Worm (Caenorhabditis elegans) whole organism, mixed stage, embryonic: Measurements from ENCODE around the gene ccpp-6.
"Not testable (repeated sequence)": the region's sequence is repeated elsewhere in the genome, so short reads cannot be mapped to it uniquely, and the experiment has no call there.

ENCODE experiments used
- M03D4.4 ChIP-seq: sonication (generic microtip); optimal IDR thresholded peaks from 2 replicates; lab custom pipeline; 2017; ENCODE audit warnings: mild to moderate bottlenecking, missing genetic modification characterization, missing compliant biosample characterization
- bed-3 ChIP-seq: fragments of 200-800 bp; sonication (Bioruptor generic); optimal IDR thresholded peaks from 3 replicates; lab custom pipeline; 2018; ENCODE audit warnings: mild to moderate bottlenecking, missing genetic modification characterization, moderate library complexity, missing compliant biosample characterization
- ceh-43 ChIP-seq: fragments of 200-800 bp; sonication (Bioruptor generic); optimal IDR thresholded peaks from 2 replicates; lab custom pipeline; 2018; ENCODE audit warnings: mild to moderate bottlenecking, missing genetic modification characterization, moderate library complexity, missing compliant biosample characterization
- ceh-83 ChIP-seq: fragments of 200-800 bp; sonication (Bioruptor generic); optimal IDR thresholded peaks from 2 replicates; lab custom pipeline; 2018; ENCODE audit warnings: mild to moderate bottlenecking, missing genetic modification characterization, missing compliant biosample characterization
- ces-1 ChIP-seq: fragments of 150-350 bp; optimal IDR thresholded peaks from 2 replicates; lab custom pipeline; 2014; ENCODE audit warnings: missing biosample characterization, missing genetic modification reagents, missing genetic modification characterization
- elt-1 ChIP-seq: sonication (generic microtip); optimal IDR thresholded peaks from 2 replicates; lab custom pipeline; 2017; ENCODE audit warnings: missing genetic modification characterization, mild to moderate bottlenecking, missing compliant biosample characterization, antibody characterized with exemption, moderate library complexity, borderline replicate concordance; ENCODE audit not compliant: insufficient read depth
- elt-3 ChIP-seq: fragments of 150-350 bp; optimal IDR thresholded peaks from 2 replicates; lab custom pipeline; 2014; ENCODE audit warnings: missing biosample characterization, missing genetic modification characterization
- flh-1 ChIP-seq: fragments of 200-800 bp; sonication (Bioruptor generic); optimal IDR thresholded peaks from 2 replicates; lab custom pipeline; 2018; ENCODE audit warnings: mild to moderate bottlenecking, missing genetic modification characterization, moderate library complexity, missing compliant biosample characterization
- ham-2 ChIP-seq: fragments of 200-800 bp; sonication (Bioruptor generic); optimal IDR thresholded peaks from 2 replicates; lab custom pipeline; 2018; ENCODE audit warnings: mild to moderate bottlenecking, missing genetic modification characterization, missing compliant biosample characterization
- hlh-1 ChIP-seq: fragments of 150-350 bp; optimal IDR thresholded peaks from 2 replicates; lab custom pipeline; 2014; ENCODE audit warnings: missing biosample characterization, missing genetic modification reagents, missing genetic modification characterization
- lin-13 ChIP-seq: fragments of 150-350 bp; optimal IDR thresholded peaks from 2 replicates; lab custom pipeline; 2014; ENCODE audit warnings: missing biosample characterization, missing genetic modification characterization
- lin-32 ChIP-seq: fragments of 200-800 bp; sonication (Bioruptor generic); optimal IDR thresholded peaks from 2 replicates; lab custom pipeline; 2018; ENCODE audit warnings: mild to moderate bottlenecking, missing genetic modification characterization, missing compliant biosample characterization
- lsy-2 ChIP-seq: fragments of 150-350 bp; optimal IDR thresholded peaks from 2 replicates; lab custom pipeline; 2014; ENCODE audit warnings: missing biosample characterization, missing genetic modification characterization
- mab-5 ChIP-seq: fragments of 150-350 bp; optimal IDR thresholded peaks from 2 replicates; lab custom pipeline; 2014; ENCODE audit warnings: missing biosample characterization, missing genetic modification characterization
- mep-1 ChIP-seq: fragments of 150-350 bp; optimal IDR thresholded peaks from 2 replicates; lab custom pipeline; 2017; ENCODE audit warnings: missing biosample characterization, missing genetic modification reagents, missing genetic modification characterization, inconsistent platforms
- mls-2 ChIP-seq: sonication (generic microtip); optimal IDR thresholded peaks from 2 replicates; lab custom pipeline; 2016; ENCODE audit warnings: mild to moderate bottlenecking, missing genetic modification characterization, moderate library complexity, missing compliant biosample characterization
- nhr-2 ChIP-seq: fragments of 150-350 bp; optimal IDR thresholded peaks from 2 replicates; lab custom pipeline; 2014; ENCODE audit warnings: missing biosample characterization, missing genetic modification characterization
- nhr-237 ChIP-seq: fragments of 150-350 bp; optimal IDR thresholded peaks from 2 replicates; lab custom pipeline; 2014; ENCODE audit warnings: missing biosample characterization, missing genetic modification characterization
- nhr-28 ChIP-seq: fragments of 150-350 bp; optimal IDR thresholded peaks from 2 replicates; lab custom pipeline; 2014; ENCODE audit warnings: missing biosample characterization, missing genetic modification characterization
- nhr-76 ChIP-seq: sonication (generic microtip); optimal IDR thresholded peaks from 2 replicates; lab custom pipeline; 2017; ENCODE audit warnings: missing biosample characterization, missing genetic modification characterization
- pha-4 ChIP-seq: fragments of 150-350 bp; optimal IDR thresholded peaks from 2 replicates; lab custom pipeline; 2018; ENCODE audit warnings: missing biosample characterization, missing genetic modification reagents, missing genetic modification characterization
- sem-2 ChIP-seq: fragments of 200-800 bp; sonication (Bioruptor generic); optimal IDR thresholded peaks from 2 replicates; lab custom pipeline; 2018; ENCODE audit warnings: mild to moderate bottlenecking, missing genetic modification characterization, missing compliant biosample characterization
- snpc-4 ChIP-seq: fragments of 150-350 bp; optimal IDR thresholded peaks from 2 replicates; lab custom pipeline; 2014; ENCODE audit warnings: missing biosample characterization, missing genetic modification characterization
- sptf-1 ChIP-seq: sonication (generic microtip); optimal IDR thresholded peaks from 2 replicates; lab custom pipeline; 2017; ENCODE audit warnings: mild to moderate bottlenecking, missing genetic modification characterization, moderate library complexity, missing compliant biosample characterization
- unc-120 ChIP-seq: sonication (generic microtip); optimal IDR thresholded peaks from 2 replicates; lab custom pipeline; 2017; ENCODE audit warnings: missing genetic modification characterization, missing compliant biosample characterization; ENCODE audit not compliant: poor library complexity, severe bottlenecking
- unc-39 ChIP-seq: fragments of 150-350 bp; optimal IDR thresholded peaks from 2 replicates; lab custom pipeline; 2014; ENCODE audit warnings: missing biosample characterization, missing genetic modification characterization
- unc-62 ChIP-seq: fragments of 150-350 bp; optimal IDR thresholded peaks from 2 replicates; lab custom pipeline; 2014; ENCODE audit warnings: missing biosample characterization, missing genetic modification reagents, missing genetic modification characterization
- zip-8 ChIP-seq: fragments of 150-350 bp; optimal IDR thresholded peaks from 2 replicates; lab custom pipeline; 2014; ENCODE audit warnings: missing biosample characterization, missing genetic modification characterization
- ztf-11 ChIP-seq: fragments of 150-350 bp; optimal IDR thresholded peaks from 2 replicates; lab custom pipeline; 2014; ENCODE audit warnings: missing biosample characterization, missing genetic modification characterization

The ccpp-6 gene

ce11 chrII:5355384-5355783 lies 31.7 kb downstream of the ccpp-6 start, which contains the start of gene srg-69:
Gene srg-69, plus strand, starts transcription at chrII:5355684.
- TF ChIP-seq sptf-1 (tag; lab: Kevin White, UChicago) (no peak), mab-5 (no peak), hlh-1 (no peak), M03D4.4 (tag; lab: Kevin White, UChicago) (no peak), unc-62 (GFP tag; lab: Kevin White, UChicago) (no peak), ceh-43 (GFP tag; lab: Kevin White, UChicago) (no peak), snpc-4 (tag; lab: Kevin White, UChicago) (no peak), mls-2 (tag; lab: Kevin White, UChicago) (no peak), ces-1 (no peak), lin-13 (tag; lab: Kevin White, UChicago) (no peak), zip-8 (tag; lab: Kevin White, UChicago) (no peak), ham-2 (GFP tag; lab: Kevin White, UChicago) (no peak)

- no peak for TF ChIP-seq elt-3 (tag; lab: Kevin White, UChicago)
- no peak for TF ChIP-seq unc-39
- TF ChIP-seq bed-3: no peak
- no peak for TF ChIP-seq unc-62 (GFP tag; lab: Kevin White, UChicago)
- no peak for TF ChIP-seq ham-2 (GFP tag; lab: Kevin White, UChicago)
- TF ChIP-seq M03D4.4 (tag; lab: Kevin White, UChicago): no peak
- TF ChIP-seq unc-120 (tag; lab: Kevin White, UChicago): no peak
- no peak for TF ChIP-seq nhr-237
- no peak for TF ChIP-seq snpc-4 (tag; lab: Kevin White, UChicago)
- no peak for TF ChIP-seq ceh-83 (GFP tag; lab: Kevin White, UChicago)
- no peak for TF ChIP-seq lin-13 (tag; lab: Kevin White, UChicago)
- TF ChIP-seq sem-2: no peak
- TF ChIP-seq elt-1: no peak
- TF ChIP-seq nhr-2 (tag; lab: Kevin White, UChicago): no peak
- TF ChIP-seq lsy-2 (tag; lab: Kevin White, UChicago): no peak
- TF ChIP-seq flh-1 (GFP tag; lab: Kevin White, UChicago): no peak
- TF ChIP-seq, all 35 proteins: peak for 0
Observed at ce11 chrII:5353642-5354041, 33.5 kb downstream of the ccpp-6 start.

DNA sequence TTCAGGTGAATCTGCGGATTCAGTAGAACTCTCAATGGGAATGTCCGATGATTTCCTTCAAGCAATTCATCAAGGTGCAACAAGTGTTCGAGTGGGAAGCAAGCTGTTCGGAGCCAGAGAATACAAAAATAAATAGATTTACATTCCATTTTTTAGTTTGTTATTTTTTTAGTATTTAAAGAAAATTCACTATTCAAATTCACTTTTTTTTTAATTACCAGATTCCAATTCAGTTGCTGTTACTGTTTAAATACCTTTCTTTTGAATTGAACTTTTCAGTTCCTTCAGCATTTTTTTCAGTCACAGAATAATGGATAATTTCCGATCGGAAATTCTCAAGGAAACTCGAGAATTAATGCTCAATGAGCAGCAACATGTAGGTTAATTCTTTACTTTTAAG lies 35.3 kb downstream of the ccpp-6 start, which contains the start of gene F09E5.7:
Gene F09E5.7 (plus strand): TSS at position 301 of the 400 bp plus-strand sequence.
- TF ChIP-seq lin-32 (GFP tag; lab: Kevin White, UChicago) (no peak), nhr-237 (no peak), ceh-83 (GFP tag; lab: Kevin White, UChicago) (no peak), ham-2 (GFP tag; lab: Kevin White, UChicago) (no peak), elt-3 (tag; lab: Kevin White, UChicago) (no peak), zip-8 (tag; lab: Kevin White, UChicago) (no peak), M03D4.4 (tag; lab: Kevin White, UChicago) (no peak), unc-39 (no peak), nhr-76 (tag; lab: Kevin White, UChicago) (no peak), unc-120 (tag; lab: Kevin White, UChicago) (no peak), mab-5 (no peak), ztf-11 (tag; lab: Kevin White, UChicago) (no peak), pha-4 (tag; lab: Kevin White, UChicago) (no peak), ceh-43 (GFP tag; lab: Kevin White, UChicago) (no peak), nhr-28 (tag; lab: Kevin White, UChicago) (no peak), sem-2 (no peak)

DNA sequence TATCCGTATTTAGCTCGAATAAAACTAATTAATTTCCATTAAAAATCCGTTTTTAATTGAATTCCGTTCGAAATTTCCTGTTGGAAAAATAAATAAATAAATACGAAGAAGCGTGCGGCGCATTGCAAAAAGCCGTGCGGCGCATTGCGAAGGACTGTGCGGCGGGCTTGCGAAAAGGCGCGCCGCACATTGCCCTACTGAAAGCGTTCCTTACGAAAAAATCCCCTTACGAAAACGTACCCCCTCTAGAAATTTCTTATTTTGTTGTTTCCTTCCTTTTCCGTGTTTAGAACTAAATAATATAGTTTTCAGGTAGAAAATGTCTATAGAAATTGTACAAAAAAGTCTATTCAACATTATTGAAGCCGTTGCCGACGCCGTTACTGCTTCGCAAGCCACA lies 36.8 kb downstream of the ccpp-6 start, which contains the start of gene F09E5.8:
Gene F09E5.8 (plus strand): TSS at position 313 of the 400 bp plus-strand sequence.
- not testable (repeated sequence) for TF ChIP-seq nhr-28 (tag; lab: Kevin White, UChicago); zip-8 (tag; lab: Kevin White, UChicago); lin-32 (GFP tag; lab: Kevin White, UChicago)

DNA sequence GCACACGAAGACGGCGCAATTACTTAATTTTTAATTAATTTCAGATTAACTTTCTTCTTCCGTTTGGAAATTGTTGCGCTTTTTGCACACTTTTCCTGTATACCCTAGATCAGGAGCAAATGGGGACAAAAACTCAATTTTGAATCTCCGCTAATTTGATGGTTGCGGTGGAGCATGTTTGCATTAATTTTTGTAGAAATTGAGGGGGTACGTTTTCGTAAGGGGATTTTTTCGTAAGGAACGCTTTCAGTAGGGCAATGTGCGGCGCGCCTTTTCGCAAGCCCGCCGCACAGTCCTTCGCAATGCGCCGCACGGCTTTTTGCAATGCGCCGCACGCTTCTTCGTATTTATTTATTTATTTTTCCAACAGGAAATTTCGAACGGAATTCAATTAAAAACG lies 40.8 kb downstream of the ccpp-6 start:
- TF ChIP-seq ces-1: peak; percentile 73
- peak; percentile 44 for TF ChIP-seq lin-13 (tag; lab: Kevin White, UChicago)
- TF ChIP-seq unc-120 (tag; lab: Kevin White, UChicago): peak; percentile 21
- TF ChIP-seq nhr-237: peak; percentile 17
- TF ChIP-seq hlh-1: peak; percentile 33
- peak; percentile 29 for TF ChIP-seq lsy-2 (tag; lab: Kevin White, UChicago)
- peak; percentile 53 for TF ChIP-seq mep-1 (tag; lab: Kevin White, UChicago)
- peak; percentile 50 for TF ChIP-seq pha-4 (tag; lab: Kevin White, UChicago)
